Worm (Caenorhabditis elegans) whole organism, L3 larva: ENCODE measurements around the gene C31G12.4.

Source experiments
- fkh-10 ChIP-seq: sonication (generic microtip); optimal IDR thresholded peaks from 2 replicates; lab custom pipeline; 2017; ENCODE audit warnings: missing biosample characterization, missing genetic modification reagents, missing genetic modification characterization
- jun-1 ChIP-seq: fragments of 150-350 bp; optimal IDR thresholded peaks from 2 replicates; lab custom pipeline; 2014; ENCODE audit warnings: missing biosample characterization, missing genetic modification reagents, missing genetic modification characterization
- lin-39 ChIP-seq: fragments of 150-350 bp; optimal IDR thresholded peaks from 2 replicates; lab custom pipeline; 2018; ENCODE audit warnings: missing biosample characterization, missing genetic modification reagents, missing genetic modification characterization
- nfya-1 ChIP-seq: sonication (generic microtip); optimal IDR thresholded peaks from 2 replicates; lab custom pipeline; 2017; ENCODE audit warnings: missing genetic modification characterization, mild to moderate bottlenecking, missing compliant biosample characterization, antibody characterized with exemption, moderate library complexity; ENCODE audit not compliant: insufficient read depth
- nhr-11 ChIP-seq: fragments of 150-350 bp; optimal IDR thresholded peaks from 2 replicates; lab custom pipeline; 2014; ENCODE audit warnings: missing biosample characterization, missing genetic modification characterization
- nhr-43 ChIP-seq: sonication (generic microtip); optimal IDR thresholded peaks from 2 replicates; lab custom pipeline; 2016; ENCODE audit warnings: mild to moderate bottlenecking, missing genetic modification characterization, missing compliant biosample characterization; ENCODE audit not compliant: poor library complexity, severe bottlenecking
- pha-4 ChIP-seq: fragments of 150-350 bp; optimal IDR thresholded peaks from 2 replicates; lab custom pipeline; 2014; ENCODE audit warnings: missing biosample characterization, missing genetic modification reagents, missing genetic modification characterization
- skn-1 ChIP-seq: fragments of 150-350 bp; optimal IDR thresholded peaks from 2 replicates; lab custom pipeline; 2014; ENCODE audit warnings: missing biosample characterization, missing genetic modification characterization
- snpc-4 ChIP-seq: fragments of 150-350 bp; optimal IDR thresholded peaks from 2 replicates; lab custom pipeline; 2014; ENCODE audit warnings: missing biosample characterization, missing genetic modification characterization
- zag-1 ChIP-seq: fragments of 150-350 bp; optimal IDR thresholded peaks from 2 replicates; lab custom pipeline; 2014; ENCODE audit warnings: missing biosample characterization, missing genetic modification characterization

DNA sequence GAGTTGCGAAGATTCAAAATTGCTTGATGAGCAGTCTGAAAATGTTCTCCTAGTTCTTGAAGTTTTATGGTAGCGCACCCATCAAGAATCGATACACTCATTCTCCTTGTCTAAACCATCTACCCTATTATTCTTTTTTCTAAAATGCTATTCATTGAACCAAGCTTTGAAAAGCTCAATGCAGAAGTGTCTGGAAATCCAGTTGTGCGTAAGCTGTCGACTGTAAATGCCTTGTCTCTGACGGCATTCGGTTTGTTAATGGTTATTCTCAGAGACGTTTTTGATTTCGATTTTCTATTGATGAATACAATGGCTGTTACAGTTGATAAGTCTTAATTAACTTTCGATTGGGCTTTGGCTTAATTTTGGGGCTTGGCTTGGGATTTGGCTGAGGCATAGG lies 16.0 kb downstream of the C31G12.4 start, which contains the start of gene C14A6.12:
- TF ChIP-seq zag-1 (tag; lab: Kevin White, UChicago) (no peak), pha-4 (tag; lab: Kevin White, UChicago) (no peak), snpc-4 (tag; lab: Kevin White, UChicago) (no peak), nhr-43 (tag; lab: Kevin White, UChicago) (no peak), lin-39 (tag; lab: Kevin White, UChicago) (no peak), skn-1 (tag; lab: Kevin White, UChicago) (no peak), nfya-1 (tag; lab: Kevin White, UChicago) (no peak), fkh-10 (GFP tag; lab: Kevin White, UChicago) (no peak), jun-1 (tag; lab: Kevin White, UChicago) (no peak), nhr-11 (tag; lab: Kevin White, UChicago) (no peak)
